Worm (Caenorhabditis elegans) whole organism, L2 larva: ENCODE measurements around the gene col-168.

ENCODE experiments used
- C34F6.9 ChIP-seq: fragments of 150-350 bp; optimal IDR thresholded peaks from 2 replicates; lab custom pipeline; 2014; ENCODE audit warnings: missing biosample characterization, missing genetic modification characterization
- F13H6.1 ChIP-seq: sonication (generic microtip); optimal IDR thresholded peaks from 2 replicates; lab custom pipeline; 2016; ENCODE audit warnings: missing genetic modification characterization, missing compliant biosample characterization
- Y55F3AM.14 ChIP-seq: fragments of 200-800 bp; sonication (Bioruptor generic); optimal IDR thresholded peaks from 2 replicates; lab custom pipeline; 2018; ENCODE audit warnings: mild to moderate bottlenecking, missing genetic modification characterization, missing compliant biosample characterization
- ZK546.5 ChIP-seq: sonication (generic microtip); optimal IDR thresholded peaks from 2 replicates; lab custom pipeline; 2017; ENCODE audit warnings: missing biosample characterization, missing genetic modification characterization
- alr-1 ChIP-seq: fragments of 150-350 bp; optimal IDR thresholded peaks from 2 replicates; lab custom pipeline; 2014; ENCODE audit warnings: missing biosample characterization, missing genetic modification characterization
- aly-2 ChIP-seq: fragments of 150-350 bp; optimal IDR thresholded peaks from 2 replicates; lab custom pipeline; 2014; ENCODE audit warnings: missing biosample characterization, missing genetic modification characterization
- ama-1 ChIP-seq: fragments of 150-350 bp; optimal IDR thresholded peaks from 2 replicates; lab custom pipeline; 2018; ENCODE audit warnings: inconsistent platforms
- ceh-16 ChIP-seq: fragments of 150-350 bp; optimal IDR thresholded peaks from 2 replicates; lab custom pipeline; 2014; ENCODE audit warnings: missing biosample characterization, missing genetic modification characterization
- ceh-82 ChIP-seq: fragments of 150-350 bp; optimal IDR thresholded peaks from 2 replicates; lab custom pipeline; 2014; ENCODE audit warnings: missing biosample characterization, missing genetic modification characterization
- crh-2 ChIP-seq: sonication (generic microtip); optimal IDR thresholded peaks from 2 replicates; lab custom pipeline; 2017; ENCODE audit warnings: missing biosample characterization, missing genetic modification characterization
- dmd-4 ChIP-seq: sonication (generic microtip); optimal IDR thresholded peaks from 2 replicates; lab custom pipeline; 2017; ENCODE audit warnings: missing biosample characterization, missing genetic modification characterization
- egl-27 ChIP-seq: sonication (generic microtip); optimal IDR thresholded peaks from 3 replicates; lab custom pipeline; 2017; ENCODE audit warnings: missing biosample characterization, missing genetic modification reagents, missing genetic modification characterization
- elt-1 ChIP-seq: fragments of 150-350 bp; optimal IDR thresholded peaks from 2 replicates; lab custom pipeline; 2014; ENCODE audit warnings: missing biosample characterization, missing genetic modification characterization
- elt-3 ChIP-seq: sonication (generic microtip); optimal IDR thresholded peaks from 2 replicates; lab custom pipeline; 2017; ENCODE audit warnings: missing biosample characterization, missing genetic modification characterization
- fos-1 ChIP-seq: fragments of 150-350 bp; optimal IDR thresholded peaks from 2 replicates; lab custom pipeline; 2014; ENCODE audit warnings: missing biosample characterization, missing genetic modification characterization
- gmeb-1 ChIP-seq: fragments of 150-350 bp; optimal IDR thresholded peaks from 2 replicates; lab custom pipeline; 2014; ENCODE audit warnings: missing biosample characterization, missing genetic modification characterization
- lin-11 ChIP-seq: fragments of 150-350 bp; sonication (generic microtip); optimal IDR thresholded peaks from 2 replicates; lab custom pipeline; 2014; ENCODE audit warnings: missing biosample characterization, missing genetic modification characterization, inconsistent platforms, mixed read lengths
- lin-13 ChIP-seq: fragments of 150-350 bp; optimal IDR thresholded peaks from 2 replicates; lab custom pipeline; 2014; ENCODE audit warnings: missing biosample characterization, missing genetic modification reagents, missing genetic modification characterization
- lin-39 ChIP-seq: fragments of 150-350 bp; optimal IDR thresholded peaks from 2 replicates; lab custom pipeline; 2014; ENCODE audit warnings: missing biosample characterization, missing genetic modification reagents, missing genetic modification characterization
- lsy-2 ChIP-seq, 2 experiments: fragments of 150-350 bp in 1 of 2; sonication (generic microtip) in 1 of 2; optimal IDR thresholded peaks; 2 replicates each; lab custom pipeline; 2014 to 2017; ENCODE audit warnings: missing biosample characterization in 2 of 2, missing genetic modification characterization in 2 of 2
- mab-5 ChIP-seq: fragments of 150-350 bp; optimal IDR thresholded peaks from 2 replicates; lab custom pipeline; 2014; ENCODE audit warnings: missing biosample characterization, missing genetic modification characterization
- mbf-1 ChIP-seq: sonication (generic microtip); optimal IDR thresholded peaks from 2 replicates; lab custom pipeline; 2017; ENCODE audit warnings: missing biosample characterization, missing genetic modification characterization
- mdl-1 ChIP-seq, 2 experiments: fragments of 150-350 bp in 1 of 2; sonication (generic microtip) in 1 of 2; optimal IDR thresholded peaks; 2 replicates each; lab custom pipeline; 2017; ENCODE audit warnings: missing biosample characterization in 2 of 2, missing genetic modification characterization in 2 of 2
- nhr-11 ChIP-seq: fragments of 150-350 bp; optimal IDR thresholded peaks from 2 replicates; lab custom pipeline; 2014; ENCODE audit warnings: missing biosample characterization, missing genetic modification characterization
- nhr-12 ChIP-seq: fragments of 150-350 bp; optimal IDR thresholded peaks from 2 replicates; lab custom pipeline; 2014; ENCODE audit warnings: missing biosample characterization, missing genetic modification characterization
- nhr-21 ChIP-seq: fragments of 150-350 bp; optimal IDR thresholded peaks from 2 replicates; lab custom pipeline; 2014; ENCODE audit warnings: missing biosample characterization, missing genetic modification characterization
- nhr-23 ChIP-seq: fragments of 150-350 bp; optimal IDR thresholded peaks from 2 replicates; lab custom pipeline; 2014; ENCODE audit warnings: missing biosample characterization, missing genetic modification reagents, missing genetic modification characterization
- nhr-237 ChIP-seq: fragments of 150-350 bp; optimal IDR thresholded peaks from 2 replicates; lab custom pipeline; 2014; ENCODE audit warnings: missing biosample characterization, missing genetic modification characterization
- nhr-25 ChIP-seq: fragments of 150-350 bp; sonication (generic microtip); optimal IDR thresholded peaks from 3 replicates; lab custom pipeline; 2014; ENCODE audit warnings: missing biosample characterization, missing genetic modification characterization
- nhr-77 ChIP-seq: fragments of 150-350 bp; optimal IDR thresholded peaks from 2 replicates; lab custom pipeline; 2014; ENCODE audit warnings: missing biosample characterization, missing genetic modification characterization
- peb-1 ChIP-seq: fragments of 150-350 bp; optimal IDR thresholded peaks from 2 replicates; lab custom pipeline; 2014; ENCODE audit warnings: missing biosample characterization, missing genetic modification characterization
- sem-4 ChIP-seq: fragments of 150-350 bp; optimal IDR thresholded peaks from 2 replicates; lab custom pipeline; 2014; ENCODE audit warnings: missing biosample characterization, missing genetic modification reagents, missing genetic modification characterization
- skn-1 ChIP-seq: sonication (generic microtip); optimal IDR thresholded peaks from 2 replicates; lab custom pipeline; 2017; ENCODE audit warnings: missing biosample characterization, missing genetic modification characterization
- sma-3 ChIP-seq: sonication (generic microtip); optimal IDR thresholded peaks from 2 replicates; lab custom pipeline; 2016; ENCODE audit warnings: missing genetic modification reagents, missing genetic modification characterization, missing compliant biosample characterization
- sma-9 ChIP-seq, 2 experiments: fragments of 150-350 bp in 1 of 2; sonication (generic microtip) in 1 of 2; optimal IDR thresholded peaks; 2 replicates each; lab custom pipeline; 2014 to 2016; ENCODE audit warnings: missing genetic modification characterization in 2 of 2, mild to moderate bottlenecking in 1 of 2, missing biosample characterization in 1 of 2, missing compliant biosample characterization in 1 of 2, missing genetic modification reagents in 1 of 2, moderate library complexity in 1 of 2
- snpc-4 ChIP-seq: fragments of 150-350 bp; optimal IDR thresholded peaks from 2 replicates; lab custom pipeline; 2014; ENCODE audit warnings: missing biosample characterization, missing genetic modification characterization
- unc-55 ChIP-seq: fragments of 150-350 bp; sonication (generic microtip); optimal IDR thresholded peaks from 3 replicates; lab custom pipeline; 2014; ENCODE audit warnings: missing biosample characterization, missing genetic modification reagents, missing genetic modification characterization
- zag-1 ChIP-seq: fragments of 150-350 bp; optimal IDR thresholded peaks from 2 replicates; lab custom pipeline; 2014; ENCODE audit warnings: missing biosample characterization, missing genetic modification characterization
- ztf-1 ChIP-seq: fragments of 200-800 bp; sonication (Bioruptor generic); conservative IDR thresholded peaks from 2 replicates; pipeline ENCODE4 v1.3.6; 2022; ENCODE audit warnings: missing genetic modification characterization, missing compliant biosample characterization
- ztf-11 ChIP-seq: sonication (generic microtip); optimal IDR thresholded peaks from 2 replicates; lab custom pipeline; 2017; ENCODE audit warnings: missing biosample characterization, missing genetic modification characterization
- ztf-4 ChIP-seq: fragments of 150-350 bp; optimal IDR thresholded peaks from 2 replicates; lab custom pipeline; 2014; ENCODE audit warnings: missing biosample characterization, missing genetic modification characterization

The col-168 gene

ce11 chrX:6331409-6331808 is 5.2 kb downstream of the col-168 start, which contains the start of gene col-170:
Gene col-170 (plus strand): TSS chrX:6331709.
- no peak for TF ChIP-seq C34F6.9
- TF ChIP-seq mbf-1 (tag; lab: Kevin White, UChicago): no peak
- TF ChIP-seq elt-1 (tag; lab: Kevin White, UChicago): no peak
- TF ChIP-seq snpc-4 (tag; lab: Kevin White, UChicago): no peak
- TF ChIP-seq, all 48 proteins: peak for 0

- TF ChIP-seq lin-13 (GFP tag; lab: Kevin White, UChicago) (no peak), sem-4 (no peak), fos-1 (tag; lab: Kevin White, UChicago) (no peak), nhr-237 (tag; lab: Kevin White, UChicago) (no peak), zag-1 (tag; lab: Kevin White, UChicago) (no peak), lin-39 (tag; lab: Kevin White, UChicago) (no peak), unc-55 (no peak)
- TF ChIP-seq, all 48 proteins: peak for 0
These were observed 7.8 kb downstream of the col-168 start, which contains the start of gene col-171 for ce11 chrX:6333998-6334397. Gene col-171 (plus strand): TSS chrX:6334298.

DNA sequence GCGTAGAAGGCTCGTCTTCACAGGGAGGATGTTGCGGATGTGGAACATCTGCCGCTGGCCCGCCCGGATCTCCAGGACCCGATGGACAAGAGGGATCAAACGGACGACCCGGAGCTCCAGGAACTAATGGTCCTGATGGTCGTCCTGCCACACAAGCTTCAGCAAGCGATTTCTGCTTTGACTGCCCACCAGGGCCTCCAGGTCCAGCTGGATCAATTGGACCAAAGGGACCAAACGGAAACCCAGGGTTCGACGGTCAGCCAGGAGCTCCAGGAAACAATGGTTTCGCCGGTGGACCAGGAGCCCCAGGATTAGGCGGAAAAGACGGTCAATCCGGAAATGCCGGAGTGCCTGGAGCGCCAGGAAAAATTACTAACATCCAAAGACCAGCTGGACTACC is 8.4 kb downstream of the col-168 start:
- no peak for TF ChIP-seq lsy-2 (tag; optimal IDR thresholded peaks at IDR 0.05; lab: Kevin White, UChicago)
- no peak for TF ChIP-seq dmd-4
- 0 out of 2 replicates have a peak, but pooled peaks have one; percentile 76 for TF ChIP-seq ztf-1 (GFP tag; lab: Robert Waterston, UW)

DNA sequence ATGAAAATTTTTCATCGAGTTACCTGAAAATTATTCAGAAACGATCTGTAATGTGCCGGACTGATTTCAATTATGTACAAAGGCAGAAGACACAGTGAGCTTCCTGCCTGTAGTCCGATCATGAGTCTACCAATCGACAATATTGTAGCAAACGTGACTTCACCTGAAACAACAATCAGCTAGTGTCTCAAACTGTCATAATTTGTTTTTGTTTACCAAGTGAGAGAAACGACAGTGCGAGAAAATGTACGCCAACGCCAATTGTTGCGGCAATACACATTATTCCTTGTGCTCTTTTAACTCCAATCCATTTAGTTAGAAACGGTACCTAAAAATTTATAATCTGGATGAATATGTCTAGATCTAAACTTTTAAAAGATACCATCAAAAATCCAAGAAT is 11.2 kb downstream of the col-168 start:
- no peak for TF ChIP-seq ceh-16
- TF ChIP-seq lin-13 (GFP tag; lab: Kevin White, UChicago): no peak
- no peak for TF ChIP-seq nhr-77 (tag; lab: Kevin White, UChicago)
- TF ChIP-seq alr-1 (tag; lab: Kevin White, UChicago): no peak
- no peak for TF ChIP-seq aly-2
- TF ChIP-seq nhr-11 (tag; lab: Kevin White, UChicago): no peak
- no peak for TF ChIP-seq nhr-21 (tag; lab: Kevin White, UChicago)
- TF ChIP-seq elt-1 (tag; lab: Kevin White, UChicago): no peak
- no peak for TF ChIP-seq lin-39 (tag; lab: Kevin White, UChicago)
- no peak for TF ChIP-seq ztf-11 (tag; lab: Kevin White, UChicago)
- no peak for TF ChIP-seq ZK546.5 (tag; lab: Kevin White, UChicago)
- no peak for TF ChIP-seq lsy-2 (tag; optimal IDR thresholded peaks at IDR 0.05; lab: Kevin White, UChicago)
- TF ChIP-seq snpc-4 (tag; lab: Kevin White, UChicago): no peak
- no peak for TF ChIP-seq elt-3 (tag; lab: Kevin White, UChicago)

DNA sequence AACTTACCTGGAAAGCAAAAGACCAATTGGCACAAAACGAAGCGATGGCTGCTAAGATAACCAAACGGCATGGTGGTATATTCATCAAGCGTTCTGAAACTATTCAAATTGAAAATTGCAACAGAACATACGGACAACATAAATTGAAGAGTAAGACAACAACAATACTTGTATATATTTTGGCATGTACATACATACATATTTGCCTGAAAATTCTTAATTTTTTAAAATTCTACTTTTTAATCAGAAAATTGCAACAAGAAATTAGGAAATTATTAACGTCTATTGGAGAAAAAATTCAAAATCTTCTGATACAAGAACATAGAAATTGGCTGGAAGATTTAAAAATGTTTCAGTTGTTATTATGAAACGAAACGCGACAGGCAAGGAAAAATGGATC is 11.8 kb downstream of the col-168 start, which contains the start of gene C03B1.13:
Gene C03B1.13 (minus strand): TSS at position 101 of the 400 bp plus-strand sequence.
- no peak for TF ChIP-seq nhr-25
- no peak for TF ChIP-seq mab-5 (tag; lab: Kevin White, UChicago)
- TF ChIP-seq ceh-16: no peak
- TF ChIP-seq alr-1 (tag; lab: Kevin White, UChicago): no peak
- no peak for TF ChIP-seq peb-1 (tag; lab: Kevin White, UChicago)
- no peak for TF ChIP-seq mdl-1 (tag; optimal IDR thresholded peaks at IDR 0.05; lab: Kevin White, UChicago)
- TF ChIP-seq nhr-12 (tag; lab: Kevin White, UChicago): no peak
- TF ChIP-seq nhr-21 (tag; lab: Kevin White, UChicago): no peak
- TF ChIP-seq zag-1 (tag; lab: Kevin White, UChicago): no peak
- no peak for TF ChIP-seq Y55F3AM.14 (GFP tag; lab: Kevin White, UChicago)
- TF ChIP-seq ztf-4: no peak
- TF ChIP-seq, all 48 proteins: peak for 0

DNA sequence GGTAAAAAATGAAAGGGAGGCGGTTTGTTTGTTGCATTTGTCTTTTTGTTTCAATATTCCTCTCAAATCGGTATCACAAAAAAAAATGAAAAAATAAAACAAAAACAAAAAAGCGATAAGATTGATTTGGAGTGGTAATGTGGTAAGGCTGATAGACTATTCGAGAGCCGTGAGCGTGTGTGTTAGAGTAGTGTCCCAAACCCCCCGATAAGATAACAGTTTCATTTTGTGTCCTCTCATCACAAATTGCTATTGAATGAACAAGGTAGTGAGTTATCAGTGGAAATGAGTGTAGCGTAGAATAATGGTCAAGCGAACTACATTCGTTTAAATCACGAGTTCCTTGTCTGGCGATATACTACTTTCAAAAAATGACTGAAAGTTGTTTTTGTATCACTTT is 12.3 kb downstream of the col-168 start:
- TF ChIP-seq lin-11: no peak
- TF ChIP-seq sma-9 (GFP tag; optimal IDR thresholded peaks at IDR 0.05; lab: Kevin White, UChicago): peak; percentile 65
- TF ChIP-seq sma-9 (tag; optimal IDR thresholded peaks at IDR 0.05; lab: Kevin White, UChicago): no peak
- TF ChIP-seq ZK546.5 (tag; lab: Kevin White, UChicago): no peak
- peak; percentile 54 for TF ChIP-seq crh-2 (tag; lab: Kevin White, UChicago)
- no peak for TF ChIP-seq F13H6.1 (tag; lab: Kevin White, UChicago)
- TF ChIP-seq sma-3 (GFP tag; lab: Kevin White, UChicago): peak; percentile 15
- TF ChIP-seq ama-1 (lab: Kevin White, UChicago): no peak
- no peak for TF ChIP-seq aly-2
- TF ChIP-seq nhr-25: no peak
- no peak for TF ChIP-seq nhr-23 (tag; lab: Kevin White, UChicago)
- no peak for TF ChIP-seq ceh-16
- TF ChIP-seq nhr-77 (tag; lab: Kevin White, UChicago): no peak
- TF ChIP-seq gmeb-1 (tag; lab: Kevin White, UChicago): peak; percentile 22
- no peak for TF ChIP-seq ztf-1 (GFP tag; lab: Robert Waterston, UW)
- no peak for TF ChIP-seq skn-1
- TF ChIP-seq fos-1 (tag; lab: Kevin White, UChicago): peak; percentile 90
- TF ChIP-seq elt-3 (tag; lab: Kevin White, UChicago): no peak
- no peak for TF ChIP-seq nhr-11 (tag; lab: Kevin White, UChicago)
- peak; percentile 24 for TF ChIP-seq egl-27 (tag; lab: Kevin White, UChicago)
- no peak for TF ChIP-seq elt-1 (tag; lab: Kevin White, UChicago)
- no peak for TF ChIP-seq snpc-4 (tag; lab: Kevin White, UChicago)
- no peak for TF ChIP-seq ztf-11 (tag; lab: Kevin White, UChicago)
- no peak for TF ChIP-seq C34F6.9
- no peak for TF ChIP-seq alr-1 (tag; lab: Kevin White, UChicago)
- no peak for TF ChIP-seq dmd-4
- TF ChIP-seq ceh-82 (tag; lab: Kevin White, UChicago): no peak
